Worm (Caenorhabditis elegans) whole organism, L2 larva: Measurements from ENCODE around the gene fbxa-25.

Experiments used
- C34F6.9 ChIP-seq: fragments of 150-350 bp; optimal IDR thresholded peaks from 2 replicates; lab custom pipeline; 2014; ENCODE audit warnings: missing biosample characterization, missing genetic modification characterization
- F13H6.1 ChIP-seq: sonication (generic microtip); optimal IDR thresholded peaks from 2 replicates; lab custom pipeline; 2016; ENCODE audit warnings: missing genetic modification characterization, missing compliant biosample characterization
- R02D3.7 ChIP-seq: fragments of 150-350 bp; optimal IDR thresholded peaks from 2 replicates; lab custom pipeline; 2014; ENCODE audit warnings: missing biosample characterization, missing genetic modification characterization
- ZK546.5 ChIP-seq: sonication (generic microtip); optimal IDR thresholded peaks from 2 replicates; lab custom pipeline; 2017; ENCODE audit warnings: missing biosample characterization, missing genetic modification characterization
- alr-1 ChIP-seq: fragments of 150-350 bp; optimal IDR thresholded peaks from 2 replicates; lab custom pipeline; 2014; ENCODE audit warnings: missing biosample characterization, missing genetic modification characterization
- ama-1 ChIP-seq: fragments of 150-350 bp; optimal IDR thresholded peaks from 2 replicates; lab custom pipeline; 2018; ENCODE audit warnings: inconsistent platforms
- ceh-16 ChIP-seq: fragments of 150-350 bp; optimal IDR thresholded peaks from 2 replicates; lab custom pipeline; 2014; ENCODE audit warnings: missing biosample characterization, missing genetic modification characterization
- ceh-82 ChIP-seq: fragments of 150-350 bp; optimal IDR thresholded peaks from 2 replicates; lab custom pipeline; 2014; ENCODE audit warnings: missing biosample characterization, missing genetic modification characterization
- crh-2 ChIP-seq: sonication (generic microtip); optimal IDR thresholded peaks from 2 replicates; lab custom pipeline; 2017; ENCODE audit warnings: missing biosample characterization, missing genetic modification characterization
- dmd-4 ChIP-seq: sonication (generic microtip); optimal IDR thresholded peaks from 2 replicates; lab custom pipeline; 2017; ENCODE audit warnings: missing biosample characterization, missing genetic modification characterization
- elt-1 ChIP-seq: fragments of 150-350 bp; optimal IDR thresholded peaks from 2 replicates; lab custom pipeline; 2014; ENCODE audit warnings: missing biosample characterization, missing genetic modification characterization
- elt-3 ChIP-seq: sonication (generic microtip); optimal IDR thresholded peaks from 2 replicates; lab custom pipeline; 2017; ENCODE audit warnings: missing biosample characterization, missing genetic modification characterization
- fos-1 ChIP-seq: fragments of 150-350 bp; optimal IDR thresholded peaks from 2 replicates; lab custom pipeline; 2014; ENCODE audit warnings: missing biosample characterization, missing genetic modification characterization
- gmeb-1 ChIP-seq: fragments of 150-350 bp; optimal IDR thresholded peaks from 2 replicates; lab custom pipeline; 2014; ENCODE audit warnings: missing biosample characterization, missing genetic modification characterization
- lin-13 ChIP-seq: fragments of 150-350 bp; optimal IDR thresholded peaks from 2 replicates; lab custom pipeline; 2014; ENCODE audit warnings: missing biosample characterization, missing genetic modification reagents, missing genetic modification characterization
- mbf-1 ChIP-seq: sonication (generic microtip); optimal IDR thresholded peaks from 2 replicates; lab custom pipeline; 2017; ENCODE audit warnings: missing biosample characterization, missing genetic modification characterization
- nhr-10 ChIP-seq: sonication (generic microtip); optimal IDR thresholded peaks from 2 replicates; lab custom pipeline; 2017; ENCODE audit warnings: missing biosample characterization, missing genetic modification characterization
- nhr-11 ChIP-seq: fragments of 150-350 bp; optimal IDR thresholded peaks from 2 replicates; lab custom pipeline; 2014; ENCODE audit warnings: missing biosample characterization, missing genetic modification characterization
- nhr-12 ChIP-seq: fragments of 150-350 bp; optimal IDR thresholded peaks from 2 replicates; lab custom pipeline; 2014; ENCODE audit warnings: missing biosample characterization, missing genetic modification characterization
- nhr-129 ChIP-seq: fragments of 150-350 bp; optimal IDR thresholded peaks from 2 replicates; lab custom pipeline; 2014; ENCODE audit warnings: missing biosample characterization, missing genetic modification characterization
- nhr-21 ChIP-seq: fragments of 150-350 bp; optimal IDR thresholded peaks from 2 replicates; lab custom pipeline; 2014; ENCODE audit warnings: missing biosample characterization, missing genetic modification characterization
- nhr-23 ChIP-seq: fragments of 150-350 bp; optimal IDR thresholded peaks from 2 replicates; lab custom pipeline; 2014; ENCODE audit warnings: missing biosample characterization, missing genetic modification reagents, missing genetic modification characterization
- nhr-77 ChIP-seq: fragments of 150-350 bp; optimal IDR thresholded peaks from 2 replicates; lab custom pipeline; 2014; ENCODE audit warnings: missing biosample characterization, missing genetic modification characterization
- sem-4 ChIP-seq: fragments of 150-350 bp; optimal IDR thresholded peaks from 2 replicates; lab custom pipeline; 2014; ENCODE audit warnings: missing biosample characterization, missing genetic modification reagents, missing genetic modification characterization
- skn-1 ChIP-seq: sonication (generic microtip); optimal IDR thresholded peaks from 2 replicates; lab custom pipeline; 2017; ENCODE audit warnings: missing biosample characterization, missing genetic modification characterization
- sma-3 ChIP-seq: sonication (generic microtip); optimal IDR thresholded peaks from 2 replicates; lab custom pipeline; 2016; ENCODE audit warnings: missing genetic modification reagents, missing genetic modification characterization, missing compliant biosample characterization
- sma-9 ChIP-seq, 2 experiments: fragments of 150-350 bp in 1 of 2; sonication (generic microtip) in 1 of 2; optimal IDR thresholded peaks; 2 replicates each; lab custom pipeline; 2014 to 2016; ENCODE audit warnings: missing genetic modification characterization in 2 of 2, mild to moderate bottlenecking in 1 of 2, missing biosample characterization in 1 of 2, missing compliant biosample characterization in 1 of 2, missing genetic modification reagents in 1 of 2, moderate library complexity in 1 of 2
- snpc-4 ChIP-seq: fragments of 150-350 bp; optimal IDR thresholded peaks from 2 replicates; lab custom pipeline; 2014; ENCODE audit warnings: missing biosample characterization, missing genetic modification characterization
- unc-39 ChIP-seq: fragments of 150-350 bp; optimal IDR thresholded peaks from 2 replicates; lab custom pipeline; 2014; ENCODE audit warnings: missing biosample characterization, missing genetic modification characterization
- unc-55 ChIP-seq: fragments of 150-350 bp; sonication (generic microtip); optimal IDR thresholded peaks from 3 replicates; lab custom pipeline; 2014; ENCODE audit warnings: missing biosample characterization, missing genetic modification reagents, missing genetic modification characterization
- unc-62 ChIP-seq: fragments of 150-350 bp; optimal IDR thresholded peaks from 2 replicates; lab custom pipeline; 2014; ENCODE audit warnings: missing biosample characterization, missing genetic modification reagents, missing genetic modification characterization
- zag-1 ChIP-seq: fragments of 150-350 bp; optimal IDR thresholded peaks from 2 replicates; lab custom pipeline; 2014; ENCODE audit warnings: missing biosample characterization, missing genetic modification characterization
- ztf-1 ChIP-seq: fragments of 200-800 bp; sonication (Bioruptor generic); conservative IDR thresholded peaks from 2 replicates; pipeline ENCODE4 v1.3.6; 2022; ENCODE audit warnings: missing genetic modification characterization, missing compliant biosample characterization
- ztf-4 ChIP-seq: fragments of 150-350 bp; optimal IDR thresholded peaks from 2 replicates; lab custom pipeline; 2014; ENCODE audit warnings: missing biosample characterization, missing genetic modification characterization

Gene fbxa-25

DNA sequence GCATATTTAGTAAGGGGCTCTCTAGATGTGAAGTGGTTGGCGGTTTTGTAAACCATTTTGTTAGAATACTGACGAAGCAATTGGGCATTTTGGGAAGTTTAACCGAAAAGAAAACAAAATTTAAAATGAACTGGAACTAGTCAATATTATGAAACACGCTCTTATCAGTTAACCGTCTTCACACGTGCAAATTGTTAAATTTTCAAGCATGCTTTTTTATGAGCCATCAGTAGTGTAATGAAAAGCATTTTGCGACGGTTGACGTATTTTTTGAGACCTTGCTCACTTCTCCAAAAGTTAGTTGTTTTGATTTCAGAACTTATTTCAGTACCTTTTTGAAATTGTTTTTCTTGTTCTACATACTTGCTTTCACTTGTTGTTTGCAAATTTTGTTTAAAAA lies at the start of gene fbxa-25:
Gene fbxa-25, minus strand, starts transcription at position 138 of the 400 bp plus-strand sequence.
- no peak for TF ChIP-seq C34F6.9 (tag; lab: Kevin White, UChicago)
- peak; percentile 52 for TF ChIP-seq fos-1
- TF ChIP-seq, all 48 proteins: peak for 1

DNA sequence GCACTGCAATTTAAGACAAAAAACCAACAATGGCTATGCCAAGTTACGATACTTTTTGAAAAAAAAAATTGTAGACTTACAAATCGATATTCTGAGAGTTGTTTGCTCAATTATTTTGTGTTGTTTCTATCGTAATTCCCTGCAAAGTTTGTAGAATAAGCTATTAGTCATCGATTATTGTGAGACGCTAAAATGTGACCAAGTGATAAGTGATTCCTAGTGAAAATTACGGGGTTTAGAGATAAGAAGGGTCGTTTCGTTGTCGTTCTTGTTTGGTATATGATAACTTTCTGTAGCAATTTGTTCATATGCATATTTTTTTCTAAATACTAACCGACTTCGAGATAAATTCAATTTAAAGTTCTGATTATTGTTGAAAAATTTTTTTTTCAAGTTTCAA lies 48.9 kb upstream of the fbxa-25 start:
- no peak for TF ChIP-seq nhr-10
- TF ChIP-seq elt-3 (tag; lab: Kevin White, UChicago), result no peak
- TF ChIP-seq fos-1, result peak; percentile 91
- TF ChIP-seq unc-55 (GFP tag; lab: Kevin White, UChicago), result no peak
- no peak for TF ChIP-seq ceh-82 (tag; lab: Kevin White, UChicago)
- TF ChIP-seq nhr-23 (tag; lab: Kevin White, UChicago), result no peak
- TF ChIP-seq dmd-4 (tag; lab: Kevin White, UChicago), result no peak
- TF ChIP-seq ztf-4 (tag; lab: Kevin White, UChicago), result no peak
- TF ChIP-seq skn-1, result no peak
- no peak for TF ChIP-seq gmeb-1 (tag; lab: Kevin White, UChicago)
- no peak for TF ChIP-seq alr-1 (tag; lab: Kevin White, UChicago)
- peak; percentile 45 for TF ChIP-seq sma-9 (GFP tag; optimal IDR thresholded peaks at IDR 0.05; lab: Kevin White, UChicago)
- no peak for TF ChIP-seq sma-9 (tag; optimal IDR thresholded peaks at IDR 0.05; lab: Kevin White, UChicago)
- TF ChIP-seq elt-1 (tag; lab: Kevin White, UChicago), result no peak

DNA sequence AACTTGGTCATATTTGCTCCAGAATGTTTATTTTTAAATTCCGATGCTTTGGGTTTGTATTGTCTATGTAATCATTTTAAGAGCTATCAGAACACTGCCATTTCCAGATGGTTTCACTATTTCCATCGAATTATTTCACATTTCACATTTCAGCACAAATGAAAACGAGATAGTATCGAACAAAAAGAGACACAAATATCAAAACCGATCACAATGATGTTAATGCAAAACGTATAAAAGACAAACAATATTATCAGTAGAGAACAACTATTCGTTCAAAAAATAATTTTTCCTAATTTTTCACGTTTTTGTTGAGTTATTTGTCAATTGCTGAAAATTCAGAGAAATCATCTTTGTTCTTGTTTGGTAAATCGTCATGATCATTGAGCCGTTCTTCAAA lies 46.1 kb upstream of the fbxa-25 start:
- TF ChIP-seq fos-1 (peak; percentile 49), nhr-77 (tag; lab: Kevin White, UChicago) (no peak), mbf-1 (tag; lab: Kevin White, UChicago) (no peak)

DNA sequence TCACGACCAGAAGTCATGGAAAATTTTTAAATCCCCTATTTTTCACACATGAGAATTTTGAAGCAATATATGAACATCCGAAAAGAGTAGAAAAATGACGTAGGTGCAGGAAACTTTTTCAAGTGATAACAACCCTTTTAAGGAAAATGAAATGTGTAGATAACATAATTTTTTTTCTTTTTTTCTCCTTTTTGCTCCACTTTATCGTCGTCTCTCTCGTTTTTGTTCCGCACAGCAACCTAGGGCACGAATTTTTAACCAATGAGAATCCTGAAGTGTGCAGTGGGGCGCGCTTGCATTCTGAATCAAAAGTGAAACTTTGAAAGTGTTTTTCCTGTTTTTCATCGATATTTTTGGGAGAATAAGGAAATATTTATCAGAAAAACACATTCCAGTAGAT lies 43.5 kb upstream of the fbxa-25 start:
- no peak for TF ChIP-seq elt-1 (tag; lab: Kevin White, UChicago)
- peak; percentile 2 for TF ChIP-seq sma-9 (GFP tag; optimal IDR thresholded peaks at IDR 0.05; lab: Kevin White, UChicago)
- TF ChIP-seq sma-9 (tag; optimal IDR thresholded peaks at IDR 0.05; lab: Kevin White, UChicago), result no peak
- peak; percentile 26 for TF ChIP-seq sma-3
- TF ChIP-seq fos-1, result peak; percentile 84
- TF ChIP-seq gmeb-1 (tag; lab: Kevin White, UChicago), result peak; percentile 21
- peak; percentile 6 for TF ChIP-seq F13H6.1
- no peak for TF ChIP-seq nhr-21 (tag; lab: Kevin White, UChicago)
- peak; percentile 44 for TF ChIP-seq crh-2 (tag; lab: Kevin White, UChicago)

DNA sequence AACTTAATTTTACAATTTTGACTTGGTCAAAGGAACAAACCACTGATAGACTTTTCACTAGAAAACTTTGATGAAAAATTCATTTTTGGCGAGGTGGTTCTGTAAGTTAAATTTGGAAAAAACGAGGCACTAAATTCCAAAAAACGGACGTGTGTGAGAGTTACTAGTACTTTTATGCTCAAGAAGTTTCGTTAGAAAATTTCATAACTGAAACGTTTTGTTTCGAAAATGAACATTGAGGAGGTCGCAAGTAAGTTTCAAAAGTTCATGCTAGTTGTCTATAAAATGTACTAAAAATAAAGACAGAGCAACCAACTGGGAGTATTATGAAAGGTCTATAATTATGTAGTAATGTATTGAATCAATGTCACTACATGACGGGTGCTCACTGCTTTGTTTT lies 42.5 kb upstream of the fbxa-25 start, which contains the start of gene pals-17:
Gene pals-17, minus strand, starts transcription at position 101 of the 400 bp plus-strand sequence.
- no peak for TF ChIP-seq nhr-77 (tag; lab: Kevin White, UChicago)
- TF ChIP-seq crh-2 (tag; lab: Kevin White, UChicago), result no peak
- TF ChIP-seq sma-9 (GFP tag; optimal IDR thresholded peaks at IDR 0.05; lab: Kevin White, UChicago), result no peak
- no peak for TF ChIP-seq sma-9 (tag; optimal IDR thresholded peaks at IDR 0.05; lab: Kevin White, UChicago)
- no peak for TF ChIP-seq F13H6.1
- no peak for TF ChIP-seq fos-1
- no peak for TF ChIP-seq lin-13 (GFP tag; lab: Kevin White, UChicago)
- TF ChIP-seq sem-4 (tag; lab: Kevin White, UChicago), result no peak
- TF ChIP-seq ceh-16 (tag; lab: Kevin White, UChicago), result no peak
- TF ChIP-seq zag-1, result no peak
- TF ChIP-seq nhr-23 (tag; lab: Kevin White, UChicago), result no peak
- TF ChIP-seq unc-39 (tag; lab: Kevin White, UChicago), result no peak
- TF ChIP-seq nhr-11, result no peak
- no peak for TF ChIP-seq ztf-1
- TF ChIP-seq elt-3 (tag; lab: Kevin White, UChicago), result no peak
- no peak for TF ChIP-seq R02D3.7 (tag; lab: Kevin White, UChicago)
- TF ChIP-seq nhr-129 (tag; lab: Kevin White, UChicago), result no peak
- no peak for TF ChIP-seq unc-62 (GFP tag; lab: Kevin White, UChicago)
- TF ChIP-seq ama-1, result no peak
- TF ChIP-seq nhr-12, result no peak

DNA sequence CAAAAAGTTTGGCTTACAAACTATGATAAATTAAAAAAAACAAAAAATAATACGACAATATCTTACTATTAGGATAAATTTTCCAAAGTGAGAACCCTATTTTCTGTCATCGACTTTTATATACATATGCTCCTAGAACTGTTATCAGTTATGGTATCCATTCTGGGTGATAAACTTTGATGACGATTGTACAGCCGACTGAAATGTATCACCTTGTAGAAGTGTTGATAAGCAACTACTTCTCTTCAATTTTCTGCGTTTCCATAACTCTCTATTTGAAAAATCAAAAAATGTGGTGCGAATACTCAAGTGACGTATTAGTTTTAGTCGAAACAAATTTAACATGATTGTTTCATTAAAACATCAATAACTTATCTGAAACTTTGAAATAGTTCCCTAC lies 40.7 kb upstream of the fbxa-25 start:
- TF ChIP-seq sma-9 (GFP tag; optimal IDR thresholded peaks at IDR 0.05; lab: Kevin White, UChicago) (peak; percentile 37), sma-9 (tag; optimal IDR thresholded peaks at IDR 0.05; lab: Kevin White, UChicago) (no peak), ZK546.5 (tag; lab: Kevin White, UChicago) (no peak), nhr-129 (tag; lab: Kevin White, UChicago) (no peak), crh-2 (tag; lab: Kevin White, UChicago) (peak; percentile 10), fos-1 (peak; percentile 98), lin-13 (GFP tag; lab: Kevin White, UChicago) (no peak), snpc-4 (tag; lab: Kevin White, UChicago) (no peak), nhr-11 (no peak)
